Worm (Caenorhabditis elegans): ENCODE measurements around the gene pmk-1.

pmk-1 gene

ce11 chrIV:8136005-8136512, 12.5 kb upstream of the pmk-1 start, which contains the start of the genes isp-1 and islo-1:
Gene isp-1 (minus strand): TSS chrIV:8136055.
Gene islo-1 (plus strand): TSS chrIV:8136389.
- TF ChIP-seq pag-3 (tag; optimal IDR thresholded peaks at IDR 0.05; ENCODE audit: borderline replicate concordance): no peak
- TF ChIP-seq rnt-1 (tag; optimal IDR thresholded peaks at IDR 0.05): peak; percentile 50
- no peak for TF ChIP-seq hlh-8 (tag; optimal IDR thresholded peaks at IDR 0.05)
- TF ChIP-seq npax-4 (tag; optimal IDR thresholded peaks at IDR 0.05): no peak
- TF ChIP-seq elt-2 (tag; optimal IDR thresholded peaks at IDR 0.05): peak; percentile 36
- peak; percentile 4 for TF ChIP-seq unc-42 (tag; optimal IDR thresholded peaks at IDR 0.05)
- TF ChIP-seq ahr-1 (tag; optimal IDR thresholded peaks at IDR 0.05): no peak
- TF ChIP-seq dve-1 (tag; optimal IDR thresholded peaks at IDR 0.05): no peak
- no peak for TF ChIP-seq ceh-6 (GFP tag; optimal IDR thresholded peaks at IDR 0.05)
- TF ChIP-seq tbx-7 (tag; optimal IDR thresholded peaks at IDR 0.05): no peak
- no peak for TF ChIP-seq hlh-6 (tag; optimal IDR thresholded peaks at IDR 0.05)
- TF ChIP-seq ceh-34 (tag; optimal IDR thresholded peaks at IDR 0.05): peak; percentile 34
- TF ChIP-seq ceh-31 (tag; optimal IDR thresholded peaks at IDR 0.05): peak; percentile 55
- TF ChIP-seq ztf-16 (tag; optimal IDR thresholded peaks at IDR 0.05): no peak
- TF ChIP-seq hlh-30 (tag; optimal IDR thresholded peaks at IDR 0.05; ENCODE audit: insufficient read depth): peak; percentile 41
- no peak for TF ChIP-seq elt-4 (tag; optimal IDR thresholded peaks at IDR 0.05)
- peak; percentile 79 for TF ChIP-seq ceh-18 (tag; optimal IDR thresholded peaks at IDR 0.05)
- peak; percentile 55 for TF ChIP-seq tbx-2 (tag; optimal IDR thresholded peaks at IDR 0.05)
- TF ChIP-seq hlh-15 (tag; optimal IDR thresholded peaks at IDR 0.05): no peak
- peak; percentile 56 for TF ChIP-seq ref-2 (tag; optimal IDR thresholded peaks at IDR 0.05)
- TF ChIP-seq unc-55 (GFP tag; optimal IDR thresholded peaks at IDR 0.05): peak; percentile 17
- TF ChIP-seq nfya-1 (tag; optimal IDR thresholded peaks at IDR 0.05): peak; percentile 60

DNA sequence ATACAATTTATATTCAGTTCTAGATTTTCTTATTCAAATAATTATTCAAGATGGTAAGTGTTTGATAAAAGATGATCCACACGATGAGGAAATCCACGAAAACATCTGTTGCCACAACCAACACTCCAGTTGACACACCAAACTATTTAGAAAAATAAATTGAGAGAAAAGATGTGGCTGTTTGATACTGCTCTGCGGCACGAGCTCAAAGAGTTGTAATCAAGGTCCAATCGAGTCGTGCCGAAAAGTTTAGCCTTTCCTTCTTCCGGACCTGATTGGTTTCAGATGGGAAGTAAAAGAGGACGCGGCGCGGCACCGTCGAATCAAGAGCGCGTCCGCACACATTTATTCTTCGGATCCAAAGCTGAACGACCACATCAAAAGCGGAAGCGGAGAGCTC, 12.0 kb upstream of the pmk-1 start:
- TF ChIP-seq elt-4 (tag; optimal IDR thresholded peaks at IDR 0.05): no peak
- TF ChIP-seq ceh-24 (tag; optimal IDR thresholded peaks at IDR 0.05): no peak
- TF ChIP-seq nhr-11 (tag; optimal IDR thresholded peaks at IDR 0.05): no peak
- no peak for TF ChIP-seq nfya-1 (tag; optimal IDR thresholded peaks at IDR 0.05)
- TF ChIP-seq ceh-19 (GFP tag; optimal IDR thresholded peaks at IDR 0.05): no peak
- TF ChIP-seq ets-4 (tag; optimal IDR thresholded peaks at IDR 0.05): no peak
- no peak for TF ChIP-seq eyg-1 (tag; optimal IDR thresholded peaks at IDR 0.05)
- TF ChIP-seq fax-1 (tag; optimal IDR thresholded peaks at IDR 0.05): no peak
- no peak for TF ChIP-seq sox-2 (GFP tag; IDR thresholded peaks at IDR 0.05)
- TF ChIP-seq hlh-30 (tag; optimal IDR thresholded peaks at IDR 0.05; ENCODE audit: insufficient read depth): no peak
- TF ChIP-seq ceh-30 (tag; optimal IDR thresholded peaks at IDR 0.05): no peak
- TF ChIP-seq ref-2 (tag; optimal IDR thresholded peaks at IDR 0.05): no peak
- no peak for TF ChIP-seq syd-9 (tag; optimal IDR thresholded peaks at IDR 0.05)
- no peak for TF ChIP-seq odd-2 (tag; optimal IDR thresholded peaks at IDR 0.05)
- TF ChIP-seq ttx-3 (tag; optimal IDR thresholded peaks at IDR 0.05): no peak
- TF ChIP-seq ceh-6 (GFP tag; optimal IDR thresholded peaks at IDR 0.05): no peak
- TF ChIP-seq unc-55 (GFP tag; optimal IDR thresholded peaks at IDR 0.05): no peak
- TF ChIP-seq pax-1 (tag; optimal IDR thresholded peaks at IDR 0.05): no peak

ce11 chrIV:8138984-8139383, 9.6 kb upstream of the pmk-1 start, which contains the start of gene pmk-3:
Gene pmk-3 (plus strand): TSS chrIV:8139219.
- no peak for TF ChIP-seq ahr-1 (tag; optimal IDR thresholded peaks at IDR 0.05)
- no peak for TF ChIP-seq hlh-8 (tag; optimal IDR thresholded peaks at IDR 0.05)
- no peak for TF ChIP-seq C08G9.2 (tag; optimal IDR thresholded peaks at IDR 0.05)
- no peak for TF ChIP-seq unc-3 (GFP tag; conservative IDR thresholded peaks at IDR 0.05)
- no peak for TF ChIP-seq unc-3 (tag; optimal IDR thresholded peaks at IDR 0.05)
- TF ChIP-seq ceh-2 (tag; optimal IDR thresholded peaks at IDR 0.05): no peak
- TF ChIP-seq tbx-2 (tag; optimal IDR thresholded peaks at IDR 0.05): no peak
- no peak for TF ChIP-seq pha-4 (tag; optimal IDR thresholded peaks at IDR 0.05)
- no peak for TF ChIP-seq ceh-24 (tag; optimal IDR thresholded peaks at IDR 0.05)
- TF ChIP-seq ceh-45 (GFP tag; IDR thresholded peaks at IDR 0.05): no peak
- TF ChIP-seq elt-2 (tag; optimal IDR thresholded peaks at IDR 0.05): no peak
- no peak for TF ChIP-seq che-1 (tag; optimal IDR thresholded peaks at IDR 0.05)
- TF ChIP-seq ceh-22 (tag; optimal IDR thresholded peaks at IDR 0.05): no peak
- TF ChIP-seq sox-2 (GFP tag; IDR thresholded peaks at IDR 0.05): no peak
- TF ChIP-seq hlh-30 (tag; optimal IDR thresholded peaks at IDR 0.05; ENCODE audit: insufficient read depth): no peak
